Worm (Caenorhabditis elegans): ENCODE measurements around the gene F41H10.2.
A peak's percentile ranks its signal among the peaks of the same experiment; 100 is the strongest.

F41H10.2 gene

ce11 chrIV:5334518-5334917 is 46.9 kb upstream of the F41H10.2 start (continued):
- TF ChIP-seq snpc-4 (GFP tag; optimal IDR thresholded peaks at IDR 0.05) (peak; percentile 77), snpc-4 (tag; optimal IDR thresholded peaks at IDR 0.05) (peak; percentile 46 to 93 (median 92)), rcor-1 (GFP tag; IDR thresholded peaks at IDR 0.05) (peak; percentile 77), B0261.1 (tag; optimal IDR thresholded peaks at IDR 0.05) (peak; percentile 77), atf-7 (tag; optimal IDR thresholded peaks at IDR 0.05) (no peak), Y79H2A.3 (GFP tag; conservative IDR thresholded peaks at IDR 0.05) (no peak), pha-4 (tag; optimal IDR thresholded peaks at IDR 0.05) (no peak), ekl-4 (GFP tag; IDR thresholded peaks at IDR 0.05) (no peak), zim-3 (tag; optimal IDR thresholded peaks at IDR 0.05) (no peak), die-1 (tag; optimal IDR thresholded peaks at IDR 0.05) (peak; percentile 60), akir-1 (GFP tag; optimal IDR thresholded peaks at IDR 0.05) (no peak), him-1 (tag; optimal IDR thresholded peaks at IDR 0.05) (peak; percentile 53), snpc-1.3 (tag; optimal IDR thresholded peaks at IDR 0.05; ENCODE audit: insufficient read depth) (peak; percentile 77), nhr-179 (tag; optimal IDR thresholded peaks at IDR 0.05) (no peak), F55B11.4 (tag; optimal IDR thresholded peaks at IDR 0.05; ENCODE audit: borderline replicate concordance, insufficient read depth) (no peak), lag-1 (GFP tag; IDR thresholded peaks at IDR 0.05) (no peak), nhr-120 (GFP tag; IDR thresholded peaks at IDR 0.05) (no peak), hmg-1.2 (GFP tag; IDR thresholded peaks at IDR 0.05) (peak; percentile 60), let-607 (tag; optimal IDR thresholded peaks at IDR 0.05) (peak in 1 of 2 experiments; percentile 45), nfyb-1 (GFP tag; IDR thresholded peaks at IDR 0.05) (peak; percentile 77), ztf-3 (GFP tag; optimal IDR thresholded peaks at IDR 0.05) (no peak), F39B2.1 (GFP tag; IDR thresholded peaks at IDR 0.05) (no peak), somi-1 (GFP tag; optimal IDR thresholded peaks at IDR 0.05) (no peak), tbp1 (GFP tag; optimal IDR thresholded peaks at IDR 0.05) (peak; percentile 96), nhr-80 (tag; optimal IDR thresholded peaks at IDR 0.05) (peak; percentile 24), lin-40 (tag; optimal IDR thresholded peaks at IDR 0.05) (peak; percentile 43), attf-6 (GFP tag; IDR thresholded peaks at IDR 0.05) (peak; percentile 75), madf-8 (GFP tag; conservative IDR thresholded peaks at IDR 0.05) (no peak), K11D2.4 (GFP tag; IDR thresholded peaks at IDR 0.05) (peak; percentile 69; the same call in 1 of the 2 replicates), hmg-20 (GFP tag; IDR thresholded peaks at IDR 0.05) (no peak), egl-44 (GFP tag; IDR thresholded peaks at IDR 0.05) (no peak; the same call in 1 of the 2 replicates), gei-17 (GFP tag; optimal IDR thresholded peaks at IDR 0.05) (no peak), madf-6 (GFP tag; IDR thresholded peaks at IDR 0.05) (no peak), tlf-1 (GFP tag; optimal IDR thresholded peaks at IDR 0.05) (peak; percentile 1), sptf-2 (GFP tag; optimal IDR thresholded peaks at IDR 0.05) (no peak), ztf-18 (tag; optimal IDR thresholded peaks at IDR 0.05) (peak; percentile 55), F23B12.7 (tag; optimal IDR thresholded peaks at IDR 0.05; ENCODE audit: insufficient read depth) (peak; percentile 89), repo-1 (tag; optimal IDR thresholded peaks at IDR 0.05) (peak; percentile 35), C06A6.2 (GFP tag; conservative IDR thresholded peaks at IDR 0.05) (no peak), aptf-2 (GFP tag; conservative IDR thresholded peaks at IDR 0.05) (no peak), ama-1 (optimal IDR thresholded peaks at IDR 0.05) (no peak), ama-1 (GFP tag; optimal IDR thresholded peaks at IDR 0.05) (peak in 1 of 2 experiments; percentile 66), B0336.3 (GFP tag; IDR thresholded peaks at IDR 0.05) (no peak), hrde-1 (tag; optimal IDR thresholded peaks at IDR 0.05; ENCODE audit: borderline replicate concordance) (no peak), ztf-26 (tag; optimal IDR thresholded peaks at IDR 0.05) (peak; percentile 21), Y95B8A.8 (GFP tag; IDR thresholded peaks at IDR 0.05) (no peak), lin-26 (GFP tag; IDR thresholded peaks at IDR 0.05) (no peak; the same call in none of the 2 replicates), dox-1 (GFP tag; IDR thresholded peaks at IDR 0.05) (no peak; the same call in 1 of the 2 replicates), ZK185.1 (tag; optimal IDR thresholded peaks at IDR 0.05; ENCODE audit: poor library complexity, severe bottlenecking) (peak; percentile 87)
